Fruit fly (Drosophila melanogaster) whole organism, prepupa: ENCODE measurements around the gene CG33796.

Experiments used
- Blimp-1 ChIP-seq: fragments of 200-800 bp; sonication (Bioruptor generic); optimal IDR thresholded peaks from 3 replicates; lab custom pipeline; 2017; ENCODE audit warnings: missing biosample characterization, missing genetic modification characterization, mild to moderate bottlenecking, moderate library complexity, missing genetic modification reagents
- CG10669 ChIP-seq: fragments of 200-800 bp; sonication (Bioruptor generic); optimal IDR thresholded peaks from 3 replicates; lab custom pipeline; 2018; ENCODE audit warnings: missing biosample characterization, mild to moderate bottlenecking, missing genetic modification characterization, moderate library complexity
- CG31627 ChIP-seq: fragments of 200-800 bp; sonication (Bioruptor generic); optimal IDR thresholded peaks from 3 replicates; lab custom pipeline; 2016; ENCODE audit warnings: missing biosample characterization, missing genetic modification characterization
- CG6808 ChIP-seq: fragments of 200-800 bp; sonication (Bioruptor generic); optimal IDR thresholded peaks from 3 replicates; lab custom pipeline; 2017; ENCODE audit warnings: missing biosample characterization, missing genetic modification characterization, mild to moderate bottlenecking, moderate library complexity, missing genetic modification reagents
- Ets21C ChIP-seq: fragments of 200-800 bp; sonication (Bioruptor generic); optimal IDR thresholded peaks from 3 replicates; lab custom pipeline; 2016; ENCODE audit warnings: missing biosample characterization, missing genetic modification characterization
- Hr39 ChIP-seq: fragments of 200-800 bp; sonication (Bioruptor generic); optimal IDR thresholded peaks from 2 replicates; lab custom pipeline; 2016; ENCODE audit warnings: missing biosample characterization, missing genetic modification characterization
- OdsH ChIP-seq: fragments of 200-800 bp; sonication (Bioruptor generic); optimal IDR thresholded peaks from 3 replicates; lab custom pipeline; 2016; ENCODE audit warnings: missing biosample characterization, missing genetic modification characterization
- Sox102F ChIP-seq: fragments of 200-800 bp; sonication (Bioruptor generic); optimal IDR thresholded peaks from 2 replicates; lab custom pipeline; 2016; ENCODE audit warnings: missing biosample characterization, mild to moderate bottlenecking, missing genetic modification characterization
- esn ChIP-seq: fragments of 200-800 bp; sonication (Bioruptor generic); optimal IDR thresholded peaks from 2 replicates; lab custom pipeline; 2016; ENCODE audit warnings: missing biosample characterization, mild to moderate bottlenecking, missing genetic modification characterization, moderate library complexity
- svp ChIP-seq: fragments of 200-800 bp; sonication (Bioruptor generic); peaks from one replicate; lab custom pipeline; 2016; ENCODE audit warnings: missing biosample characterization, missing genetic modification characterization

- TF ChIP-seq CG10669 (GFP tag; lab: Kevin White, UChicago) (peak; percentile 40), OdsH (GFP tag; lab: Kevin White, UChicago) (no peak), Hr39 (GFP tag; lab: Kevin White, UChicago) (no peak), Blimp-1 (GFP tag; lab: Kevin White, UChicago) (no peak), Sox102F (GFP tag; lab: Kevin White, UChicago) (no peak), CG6808 (peak; percentile 74), Ets21C (GFP tag; lab: Kevin White, UChicago) (no peak), CG31627 (no peak), esn (GFP tag; lab: Kevin White, UChicago) (no peak), svp (no peak)
Observed at dm6 chr3L:16173818-16174601, 4.1 kb upstream of the CG33796 start.
